Fruit fly (Drosophila melanogaster) whole organism, wandering third instar larva: Measurements from ENCODE around the gene TwdlW.

Experiments used
- Abd-B ChIP-seq: fragments of >200 bp; optimal IDR thresholded peaks from 2 replicates; lab custom pipeline; 2017; ENCODE audit warnings: missing biosample characterization, missing genetic modification characterization
- CrebA ChIP-seq: fragments of 200-800 bp; sonication (Bioruptor generic); optimal IDR thresholded peaks from 2 replicates; lab custom pipeline; 2016; ENCODE audit warnings: missing biosample characterization, mild to moderate bottlenecking, missing genetic modification characterization, borderline replicate concordance
- Dif ChIP-seq: fragments of 200-275, 200-300 bp; sonication (Bioruptor generic); optimal IDR thresholded peaks from 2 replicates; lab custom pipeline; 2018; ENCODE audit warnings: missing biosample characterization, missing genetic modification characterization; ENCODE audit not compliant: partially characterized antibody
- GATAd ChIP-seq: sonication (Bioruptor generic); optimal IDR thresholded peaks from 2 replicates; lab custom pipeline; 2016; ENCODE audit warnings: missing biosample characterization, missing genetic modification characterization
- HLH106 ChIP-seq: fragments of 200-800 bp; optimal IDR thresholded peaks from 3 replicates; lab custom pipeline; 2019; ENCODE audit warnings: missing biosample characterization, mild to moderate bottlenecking, missing genetic modification characterization, moderate library complexity
- Hnf4 ChIP-seq: fragments of 200-800 bp; sonication (Bioruptor generic); optimal IDR thresholded peaks from 2 replicates; lab custom pipeline; 2016; ENCODE audit warnings: missing biosample characterization, mild to moderate bottlenecking, missing genetic modification characterization
- Hr78 ChIP-seq: fragments of >200 bp; optimal IDR thresholded peaks from 2 replicates; lab custom pipeline; 2017; ENCODE audit warnings: missing biosample characterization, missing genetic modification characterization
- Hr83 ChIP-seq: fragments of 200-300 bp; sonication (Bioruptor generic); optimal IDR thresholded peaks from 2 replicates; lab custom pipeline; 2016; ENCODE audit warnings: missing biosample characterization, mild to moderate bottlenecking, missing genetic modification characterization, moderate library complexity; ENCODE audit not compliant: poor library complexity, severe bottlenecking
- Jra ChIP-seq: sonication (Bioruptor generic); optimal IDR thresholded peaks from 2 replicates; lab custom pipeline; 2016; ENCODE audit warnings: missing biosample characterization, missing genetic modification characterization
- Mio ChIP-seq: sonication (Bioruptor generic); optimal IDR thresholded peaks from 2 replicates; lab custom pipeline; 2016; ENCODE audit warnings: missing biosample characterization, missing genetic modification characterization
- N ChIP-seq: fragments of >200 bp; optimal IDR thresholded peaks from 2 replicates; lab custom pipeline; 2018; ENCODE audit warnings: missing biosample characterization, missing external identifiers, missing genetic modification characterization
- Rel ChIP-seq, 2 experiments: fragments of 200-800 bp; sonication (Bioruptor generic) in 1 of 2; optimal IDR thresholded peaks; 2 replicates in 1 of 2; 3 replicates in 1 of 2; lab custom pipeline; 2016 to 2019; ENCODE audit warnings: mild to moderate bottlenecking in 2 of 2, missing biosample characterization in 2 of 2, missing genetic modification characterization in 2 of 2, moderate library complexity in 1 of 2
- brk ChIP-seq: fragments of 200-800 bp; sonication (Bioruptor generic); optimal IDR thresholded peaks from 2 replicates; lab custom pipeline; 2016; ENCODE audit warnings: missing biosample characterization, mild to moderate bottlenecking, missing genetic modification characterization
- dl ChIP-seq, 2 experiments: fragments of 175-275, 200-275 bp in 1 of 2; fragments of 200-275 bp in 1 of 2; sonication (Bioruptor generic); optimal IDR thresholded peaks; lab custom pipeline; 2018; ENCODE audit warnings: mild to moderate bottlenecking in 2 of 2, missing biosample characterization in 2 of 2, missing genetic modification characterization in 2 of 2, moderate library complexity in 2 of 2; ENCODE audit not compliant: partially characterized antibody in 2 of 2, insufficient read depth in 1 of 2
- dmrt93B ChIP-seq: fragments of 200-800 bp; sonication (Bioruptor generic); optimal IDR thresholded peaks from 2 replicates; lab custom pipeline; 2018; ENCODE audit warnings: missing biosample characterization, mild to moderate bottlenecking, missing genetic modification characterization
- dsf ChIP-seq: sonication (Bioruptor generic); optimal IDR thresholded peaks from 2 replicates; lab custom pipeline; 2016; ENCODE audit warnings: missing biosample characterization, missing genetic modification characterization, borderline replicate concordance
- ey ChIP-seq: fragments of 200-800 bp; sonication (Bioruptor generic); optimal IDR thresholded peaks from 2 replicates; lab custom pipeline; 2016; ENCODE audit warnings: missing biosample characterization, missing genetic modification characterization
- foxo ChIP-seq, 2 experiments: fragments of 200-800 bp; sonication (Bioruptor generic); optimal IDR thresholded peaks; 2 replicates in 1 of 2; 3 replicates in 1 of 2; lab custom pipeline; 2016 to 2017; ENCODE audit warnings: missing biosample characterization in 2 of 2, missing genetic modification characterization in 2 of 2
- fru ChIP-seq: fragments of 200-800 bp; sonication (Bioruptor generic); optimal IDR thresholded peaks from 3 replicates; lab custom pipeline; 2016; ENCODE audit warnings: missing biosample characterization, mild to moderate bottlenecking, missing genetic modification characterization
- jim ChIP-seq: fragments of 175-275, 200-325 bp; sonication (Bioruptor generic); optimal IDR thresholded peaks from 2 replicates; lab custom pipeline; 2016; ENCODE audit warnings: missing biosample characterization, mild to moderate bottlenecking, missing genetic modification characterization
- lola ChIP-seq: fragments of >200 bp; optimal IDR thresholded peaks from 2 replicates; lab custom pipeline; 2017; ENCODE audit warnings: missing biosample characterization, missing genetic modification characterization
- pan ChIP-seq: fragments of >200 bp; optimal IDR thresholded peaks from 2 replicates; lab custom pipeline; 2017
- psq ChIP-seq: fragments of 200-800 bp; sonication (Bioruptor generic); optimal IDR thresholded peaks from 3 replicates; lab custom pipeline; 2017; ENCODE audit warnings: missing biosample characterization, mild to moderate bottlenecking, missing genetic modification characterization, moderate library complexity
- rgr ChIP-seq: fragments of 200-800 bp; sonication (Bioruptor generic); optimal IDR thresholded peaks from 3 replicates; lab custom pipeline; 2016; ENCODE audit warnings: missing biosample characterization, mild to moderate bottlenecking, missing genetic modification characterization
- sv ChIP-seq: fragments of 200-800 bp; sonication (Bioruptor generic); optimal IDR thresholded peaks from 3 replicates; lab custom pipeline; 2016; ENCODE audit warnings: missing biosample characterization, missing genetic modification characterization
- woc ChIP-seq: sonication (Bioruptor generic); optimal IDR thresholded peaks from 2 replicates; lab custom pipeline; 2016; ENCODE audit warnings: missing biosample characterization, mild to moderate bottlenecking, missing genetic modification characterization

TwdlW gene

dm6 chr3R:17133897-17134296 lies 8.3 kb downstream of the TwdlW start, which contains the start of gene CG31267:
TSS of gene CG31267 (plus strand) at chr3R:17134197.
- TF ChIP-seq Jra (GFP tag; lab: Kevin White, UChicago), result no peak
- no peak for TF ChIP-seq GATAd (GFP tag; lab: Kevin White, UChicago)
- no peak for TF ChIP-seq fru (GFP tag; lab: Kevin White, UChicago)
- no peak for TF ChIP-seq ey
- no peak for TF ChIP-seq Rel (GFP tag; optimal IDR thresholded peaks at IDR 0.05; lab: Kevin White, UChicago)
- no peak for TF ChIP-seq Rel (tag; optimal IDR thresholded peaks at IDR 0.05; lab: Kevin White, UChicago)

dm6 chr3R:17132098-17132712 lies 10.0 kb downstream of the TwdlW start, which contains the start of the genes CG4053 and CG31266:
TSS of gene CG4053 (minus strand) at chr3R:17132198.
TSS of gene CG31266 (plus strand) at chr3R:17132662.
- TF ChIP-seq GATAd (GFP tag; lab: Kevin White, UChicago) (no peak), CrebA (peak; percentile 2)

dm6 chr3R:17130326-17130725 lies 11.9 kb downstream of the TwdlW start, which contains the start of gene CG17475:
TSS of gene CG17475 (minus strand) at chr3R:17130426.
- TF ChIP-seq lola (GFP tag; lab: Kevin White, UChicago) (no peak), Rel (GFP tag; optimal IDR thresholded peaks at IDR 0.05; lab: Kevin White, UChicago) (no peak), Rel (tag; optimal IDR thresholded peaks at IDR 0.05; lab: Kevin White, UChicago) (no peak), pan (lab: Kevin White, UChicago) (no peak), Abd-B (GFP tag; lab: Kevin White, UChicago) (no peak), Hr78 (GFP tag; lab: Kevin White, UChicago) (no peak)

dm6 chr3R:17127912-17128311 lies 14.3 kb downstream of the TwdlW start, which contains the start of gene CG31265:
TSS of gene CG31265 (plus strand) at chr3R:17128212.
- no peak for TF ChIP-seq HLH106 (tag; lab: Kevin White, UChicago)
- TF ChIP-seq Dif (GFP tag; lab: Kevin White, UChicago), result no peak
- TF ChIP-seq woc (GFP tag; lab: Kevin White, UChicago), result no peak
- TF ChIP-seq Hr83 (GFP tag; lab: Kevin White, UChicago), result no peak
- no peak for TF ChIP-seq sv
- TF ChIP-seq jim (GFP tag; lab: Kevin White, UChicago), result no peak
- TF ChIP-seq CrebA, result no peak
- TF ChIP-seq Mio (GFP tag; lab: Kevin White, UChicago), result no peak
- no peak for TF ChIP-seq dsf
- TF ChIP-seq foxo (GFP tag; optimal IDR thresholded peaks at IDR 0.05; lab: Kevin White, UChicago), result no peak
- TF ChIP-seq brk (GFP tag; lab: Kevin White, UChicago), result no peak
- no peak for TF ChIP-seq Hnf4 (GFP tag; lab: Kevin White, UChicago)

dm6 chr3R:17126838-17127237 lies 15.4 kb downstream of the TwdlW start, which contains the start of the genes CG17477 and CG31269:
TSS of gene CG17477 (minus strand) at chr3R:17126938.
TSS of gene CG31269 (plus strand) at chr3R:17127126.
- no peak for TF ChIP-seq lola (GFP tag; lab: Kevin White, UChicago)
- no peak for TF ChIP-seq rgr (GFP tag; lab: Kevin White, UChicago)
- TF ChIP-seq pan (lab: Kevin White, UChicago), result no peak
- no peak for TF ChIP-seq foxo (GFP tag; optimal IDR thresholded peaks at IDR 0.05; lab: Kevin White, UChicago)
- TF ChIP-seq ey, result no peak
- no peak for TF ChIP-seq fru (GFP tag; lab: Kevin White, UChicago)
- TF ChIP-seq Jra (GFP tag; lab: Kevin White, UChicago), result no peak
- TF ChIP-seq N, result no peak
- TF ChIP-seq HLH106 (tag; lab: Kevin White, UChicago), result no peak
- no peak for TF ChIP-seq CrebA
- TF ChIP-seq dmrt93B (GFP tag; lab: Kevin White, UChicago), result no peak
- no peak for TF ChIP-seq Abd-B (GFP tag; lab: Kevin White, UChicago)
- TF ChIP-seq Hnf4 (GFP tag; lab: Kevin White, UChicago), result no peak
- no peak for TF ChIP-seq woc (GFP tag; lab: Kevin White, UChicago)
- no peak for TF ChIP-seq dl (GFP tag; optimal IDR thresholded peaks at IDR 0.05; lab: Kevin White, UChicago; ENCODE audit: insufficient read depth in 1 of 2, partially characterized antibody in 2 of 2)
- TF ChIP-seq psq, result no peak
